Fruit fly (Drosophila melanogaster): Measurements from ENCODE around the gene CG7453.

dm6 chrX:19146421-19146952 lies 33.5 kb upstream of the CG7453 start:
- TF ChIP-seq CG8478 (optimal IDR thresholded peaks at IDR 0.05) (no peak), CTCF (optimal IDR thresholded peaks at IDR 0.05) (no peak)
